Worm (Caenorhabditis elegans) whole organism, L4 larva: ENCODE measurements around the gene C03A3.1.

Experiments used
- F37D6.2 ChIP-seq: sonication (generic microtip); optimal IDR thresholded peaks from 2 replicates; lab custom pipeline; 2016; ENCODE audit warnings: mild to moderate bottlenecking, missing genetic modification characterization, missing compliant biosample characterization
- ZK337.2 ChIP-seq: fragments of 200-800 bp; sonication (Bioruptor generic); IDR thresholded peaks from 2 replicates; pipeline ENCODE4 v1.3.6; 2022; ENCODE audit warnings: missing genetic modification reagents, missing genetic modification characterization, missing compliant biosample characterization
- aha-1 ChIP-seq: fragments of 150-350 bp; peaks from one replicate; lab custom pipeline; 2014; ENCODE audit warnings: missing biosample characterization, missing genetic modification characterization
- arid-1 ChIP-seq: fragments of 200-800 bp; sonication (Bioruptor generic); conservative IDR thresholded peaks from 2 replicates; pipeline ENCODE4 v1.3.6; 2022; ENCODE audit warnings: missing genetic modification reagents, missing genetic modification characterization, missing compliant biosample characterization
- ceh-32 ChIP-seq: sonication (generic microtip); optimal IDR thresholded peaks from 2 replicates; lab custom pipeline; 2016; ENCODE audit warnings: mild to moderate bottlenecking, missing genetic modification characterization, missing compliant biosample characterization; ENCODE audit not compliant: poor library complexity
- ceh-44 ChIP-seq: fragments of 200-800 bp; sonication (Bioruptor generic); IDR thresholded peaks from 2 replicates; pipeline ENCODE4 v1.3.6; 2022; ENCODE audit warnings: missing genetic modification reagents, missing genetic modification characterization, missing compliant biosample characterization
- ceh-82 ChIP-seq: sonication (generic microtip); optimal IDR thresholded peaks from 2 replicates; lab custom pipeline; 2017; ENCODE audit warnings: missing biosample characterization, missing genetic modification characterization
- cey-2 ChIP-seq: sonication (generic microtip); optimal IDR thresholded peaks from 3 replicates; lab custom pipeline; 2017; ENCODE audit warnings: missing genetic modification characterization, mild to moderate bottlenecking, missing compliant biosample characterization, antibody characterized with exemption, borderline replicate concordance; ENCODE audit not compliant: insufficient read depth
- daf-16 ChIP-seq, 3 experiments: sonication (generic microtip); optimal IDR thresholded peaks; 2 replicates each; lab custom pipeline; 2016 to 2017; ENCODE audit warnings: missing genetic modification characterization in 3 of 3, missing genetic modification reagents in 3 of 3, mild to moderate bottlenecking in 2 of 3, missing compliant biosample characterization in 2 of 3, missing biosample characterization in 1 of 3, moderate library complexity in 1 of 3
- dmd-6 ChIP-seq: fragments of 200-800 bp; sonication (Bioruptor generic); IDR thresholded peaks from 2 replicates; pipeline ENCODE4 v1.3.6; 2022; ENCODE audit warnings: missing genetic modification reagents, missing genetic modification characterization, missing compliant biosample characterization
- dmd-8 ChIP-seq: fragments of 200-800 bp; sonication (Bioruptor generic); IDR thresholded peaks from 2 replicates; pipeline ENCODE4 v1.3.6; 2022; ENCODE audit warnings: missing genetic modification characterization, missing compliant biosample characterization
- dmd-9 ChIP-seq: fragments of 200-800 bp; sonication (Bioruptor generic); IDR thresholded peaks from 2 replicates; pipeline ENCODE4 v1.3.6; 2022; ENCODE audit warnings: missing genetic modification reagents, missing genetic modification characterization, missing compliant biosample characterization
- dpl-1 ChIP-seq: fragments of 150-350 bp; optimal IDR thresholded peaks from 2 replicates; lab custom pipeline; 2014; ENCODE audit warnings: missing biosample characterization, missing genetic modification reagents, missing genetic modification characterization
- dve-1 ChIP-seq: sonication (generic microtip); optimal IDR thresholded peaks from 2 replicates; lab custom pipeline; 2017; ENCODE audit warnings: antibody characterized with exemption, mild to moderate bottlenecking, missing genetic modification characterization, missing compliant biosample characterization; ENCODE audit not compliant: insufficient read depth
- gei-8 ChIP-seq: fragments of 200-800 bp; sonication (Bioruptor generic); optimal IDR thresholded peaks from 2 replicates; lab custom pipeline; 2018; ENCODE audit warnings: mild to moderate bottlenecking, missing genetic modification characterization, missing compliant biosample characterization
- hlh-11 ChIP-seq: fragments of 200-800 bp; sonication (Bioruptor generic); optimal IDR thresholded peaks from 2 replicates; lab custom pipeline; 2018; ENCODE audit warnings: mild to moderate bottlenecking, missing genetic modification characterization, missing compliant biosample characterization
- hmg-1.1 ChIP-seq: fragments of 200-800 bp; sonication (Bioruptor generic); IDR thresholded peaks from 2 replicates; pipeline ENCODE4 v1.3.6; 2022; ENCODE audit warnings: missing genetic modification reagents, missing genetic modification characterization, missing compliant biosample characterization
- lin-15B ChIP-seq: fragments of 150-350 bp; sonication (generic microtip); optimal IDR thresholded peaks from 3 replicates; lab custom pipeline; 2014; ENCODE audit warnings: missing biosample characterization, missing genetic modification characterization
- lin-38 ChIP-seq: fragments of 200-800 bp; sonication (Bioruptor generic); IDR thresholded peaks from 2 replicates; pipeline ENCODE4 v1.3.6; 2022; ENCODE audit warnings: missing genetic modification reagents, missing genetic modification characterization, missing compliant biosample characterization
- lsy-2 ChIP-seq, 2 experiments: fragments of 150-350 bp in 1 of 2; sonication (generic microtip) in 1 of 2; optimal IDR thresholded peaks; 2 replicates each; lab custom pipeline; 2014 to 2017; ENCODE audit warnings: missing biosample characterization in 2 of 2, missing genetic modification characterization in 2 of 2
- madf-5 ChIP-seq, 2 experiments: fragments of 200-800 bp; sonication (Bioruptor generic); IDR thresholded peaks; 2 replicates each; pipeline ENCODE4 v1.3.6; 2022; ENCODE audit warnings: missing compliant biosample characterization in 2 of 2, missing genetic modification characterization in 2 of 2
- mes-2 ChIP-seq: sonication (generic microtip); optimal IDR thresholded peaks from 2 replicates; lab custom pipeline; 2016; ENCODE audit warnings: missing genotype, mild to moderate bottlenecking, missing genetic modification characterization, missing compliant biosample characterization; ENCODE audit not compliant: poor library complexity, severe bottlenecking
- mxl-3 ChIP-seq: fragments of 200-800 bp; sonication (Bioruptor generic); optimal IDR thresholded peaks from 2 replicates; lab custom pipeline; 2018; ENCODE audit warnings: mild to moderate bottlenecking, missing genetic modification characterization, missing compliant biosample characterization
- nhr-102 ChIP-seq: sonication (generic microtip); optimal IDR thresholded peaks from 2 replicates; lab custom pipeline; 2016; ENCODE audit warnings: mild to moderate bottlenecking, missing genetic modification characterization, moderate library complexity, missing compliant biosample characterization
- nhr-237 ChIP-seq: sonication (generic microtip); optimal IDR thresholded peaks from 2 replicates; lab custom pipeline; 2017; ENCODE audit warnings: missing biosample characterization, missing genetic modification characterization
- nhr-25 ChIP-seq: sonication (generic microtip); optimal IDR thresholded peaks from 2 replicates; lab custom pipeline; 2017; ENCODE audit warnings: missing genetic modification characterization, mild to moderate bottlenecking, missing compliant biosample characterization, antibody characterized with exemption, moderate library complexity, borderline replicate concordance; ENCODE audit not compliant: insufficient read depth
- nhr-28 ChIP-seq: fragments of 150-350 bp; optimal IDR thresholded peaks from 2 replicates; lab custom pipeline; 2014; ENCODE audit warnings: missing biosample characterization, missing genetic modification characterization
- nhr-77 ChIP-seq: fragments of 150-350 bp; optimal IDR thresholded peaks from 2 replicates; lab custom pipeline; 2014; ENCODE audit warnings: missing biosample characterization, missing genetic modification characterization
- pha-4 ChIP-seq, 2 experiments: fragments of 150-350 bp in 1 of 2; fragments of 200-800 bp in 1 of 2; sonication (Bioruptor generic) in 1 of 2; IDR thresholded peaks in 1 of 2; optimal IDR thresholded peaks in 1 of 2; 2 replicates each; pipeline versions ENCODE4 v1.3.6 to Lab custom; 2014 to 2022; ENCODE audit warnings: missing genetic modification characterization in 2 of 2, missing genetic modification reagents in 2 of 2, missing biosample characterization in 1 of 2, missing compliant biosample characterization in 1 of 2
- php-3 ChIP-seq: fragments of 200-800 bp; sonication (Bioruptor generic); IDR thresholded peaks from 2 replicates; pipeline ENCODE4 v1.3.6; 2022; ENCODE audit warnings: missing genetic modification reagents, missing genetic modification characterization, missing compliant biosample characterization
- pqm-1 ChIP-seq: sonication (generic microtip); optimal IDR thresholded peaks from 2 replicates; lab custom pipeline; 2017; ENCODE audit warnings: missing biosample characterization, missing genetic modification characterization
- rbr-2 ChIP-seq: sonication (generic microtip); optimal IDR thresholded peaks from 2 replicates; lab custom pipeline; 2016; ENCODE audit warnings: missing genotype, missing genetic modification characterization, missing compliant biosample characterization
- sdz-12 ChIP-seq: fragments of 200-800 bp; sonication (Bioruptor generic); optimal IDR thresholded peaks from 2 replicates; lab custom pipeline; 2018; ENCODE audit warnings: mild to moderate bottlenecking, missing genetic modification characterization, missing compliant biosample characterization
- tag-97 ChIP-seq: fragments of 200-800 bp; sonication (Bioruptor generic); IDR thresholded peaks from 2 replicates; pipeline ENCODE4 v1.3.6; 2022; ENCODE audit warnings: missing genetic modification characterization, missing compliant biosample characterization
- unc-39 ChIP-seq: sonication (generic microtip); optimal IDR thresholded peaks from 2 replicates; lab custom pipeline; 2017; ENCODE audit warnings: missing biosample characterization, missing genetic modification characterization
- vab-7 ChIP-seq: fragments of 200-800 bp; sonication (Bioruptor generic); IDR thresholded peaks from 2 replicates; pipeline ENCODE4 v1.3.6; 2022; ENCODE audit warnings: missing genetic modification reagents, missing genetic modification characterization, missing compliant biosample characterization
- zfp-2 ChIP-seq: sonication (generic microtip); optimal IDR thresholded peaks from 2 replicates; lab custom pipeline; 2016; ENCODE audit warnings: mild to moderate bottlenecking, missing genetic modification characterization, missing compliant biosample characterization
- zip-11 ChIP-seq: fragments of 200-800 bp; sonication (Bioruptor generic); IDR thresholded peaks from 2 replicates; pipeline ENCODE4 v1.3.6; 2022; ENCODE audit warnings: missing genetic modification characterization, missing compliant biosample characterization
- zip-2 ChIP-seq: fragments of 150-350 bp; optimal IDR thresholded peaks from 2 replicates; lab custom pipeline; 2014; ENCODE audit warnings: missing biosample characterization, missing genetic modification characterization

The C03A3.1 gene

ce11 chrX:11262319-11263074, 5.3 kb downstream of the C03A3.1 start, which contains the start of gene C03A3.2 (continued):
- 0 out of 2 replicates have a peak, but pooled peaks have one; percentile 26 for TF ChIP-seq vab-7 (GFP tag; lab: Robert Waterston, UW)
- no peak for TF ChIP-seq zip-2 (tag; lab: Kevin White, UChicago)
- no peak for TF ChIP-seq gei-8 (GFP tag; lab: Kevin White, UChicago)
- TF ChIP-seq F37D6.2 (tag; lab: Kevin White, UChicago), result peak; percentile 20
- TF ChIP-seq aha-1 (tag; lab: Kevin White, UChicago), result peak; percentile 58
- TF ChIP-seq hmg-1.1 (GFP tag; lab: Robert Waterston, UW), result peak; percentile 70; the same call in 1 of the 2 replicates
- TF ChIP-seq zip-11 (GFP tag; lab: Robert Waterston, UW), result no peak
- no peak for TF ChIP-seq ceh-82
- peak; percentile 38 to 75 for TF ChIP-seq lsy-2 (tag; optimal IDR thresholded peaks at IDR 0.05; lab: Kevin White, UChicago)
- peak; percentile 87 for TF ChIP-seq lin-38
- no peak for TF ChIP-seq ceh-32
- TF ChIP-seq ZK337.2 (GFP tag; lab: Robert Waterston, UW), result no peak
- no peak for TF ChIP-seq tag-97 (GFP tag; lab: Robert Waterston, UW)
- no peak for TF ChIP-seq lin-15B
- TF ChIP-seq dmd-8, result no peak
- peak; percentile 40 for TF ChIP-seq nhr-25 (tag; lab: Kevin White, UChicago)
- TF ChIP-seq zfp-2, result no peak
- TF ChIP-seq dpl-1 (GFP tag; lab: Kevin White, UChicago), result peak; percentile 70
- TF ChIP-seq rbr-2 (tag; lab: Kevin White, UChicago), result peak; percentile 83
- TF ChIP-seq nhr-102 (tag; lab: Kevin White, UChicago), result no peak
- peak; percentile 89 for TF ChIP-seq hlh-11 (tag; lab: Kevin White, UChicago)

- TF ChIP-seq nhr-77 (tag; lab: Kevin White, UChicago) (peak; percentile 27), dve-1 (tag; lab: Kevin White, UChicago) (peak; percentile 55), php-3 (peak; percentile 48; the same call in 1 of the 2 replicates), daf-16 (GFP tag; optimal IDR thresholded peaks at IDR 0.05; lab: Kevin White, UChicago) (no peak), daf-16 (tag; optimal IDR thresholded peaks at IDR 0.05; lab: Kevin White, UChicago) (peak; percentile 95), hlh-11 (tag; lab: Kevin White, UChicago) (peak; percentile 69), dmd-9 (GFP tag; lab: Robert Waterston, UW) (no peak), arid-1 (GFP tag; lab: Robert Waterston, UW) (no peak), mxl-3 (GFP tag; lab: Kevin White, UChicago) (peak; percentile 60), dmd-6 (GFP tag; lab: Robert Waterston, UW) (peak; percentile 78), nhr-28 (tag; lab: Kevin White, UChicago) (peak; percentile 75), pqm-1 (tag; lab: Kevin White, UChicago) (peak; percentile 83)
These were observed 7.6 kb downstream of the C03A3.1 start for ce11 chrX:11264715-11265114.

- TF ChIP-seq unc-39 (tag; lab: Kevin White, UChicago) (no peak), dmd-8 (no peak), ceh-44 (GFP tag; lab: Robert Waterston, UW) (no peak), sdz-12 (no peak)
These were observed 9.6 kb downstream of the C03A3.1 start, which contains the start of gene C03A3.9 for ce11 chrX:11266711-11267110. C03A3.9 (plus strand) TSS chrX:11267011.

- TF ChIP-seq madf-5 (GFP tag; IDR thresholded peaks at IDR 0.05; lab: Robert Waterston, UW) (no peak), dmd-6 (GFP tag; lab: Robert Waterston, UW) (no peak), lsy-2 (tag; optimal IDR thresholded peaks at IDR 0.05; lab: Kevin White, UChicago) (no peak), cey-2 (tag; lab: Kevin White, UChicago) (no peak), mes-2 (tag; lab: Kevin White, UChicago) (no peak), aha-1 (tag; lab: Kevin White, UChicago) (no peak), dpl-1 (GFP tag; lab: Kevin White, UChicago) (no peak), ceh-82 (no peak), pha-4 (GFP tag; IDR thresholded peaks at IDR 0.05; lab: Robert Waterston, UW) (no peak), pha-4 (tag; optimal IDR thresholded peaks at IDR 0.05; lab: Kevin White, UChicago) (no peak), nhr-237 (no peak)
These were observed 11.8 kb downstream of the C03A3.1 start, which contains the start of gene C03A3.3 for ce11 chrX:11268970-11269369. C03A3.3 (minus strand) TSS chrX:11269070.
